Fruit fly (Drosophila melanogaster): Measurements from ENCODE around the gene tna.
A peak's percentile ranks its signal among the peaks of the same experiment; 100 is the strongest.

tna gene

dm6 chr3L:10843273-10843672, 7.9 kb downstream of the tna start (continued):
- TF ChIP-seq CG9727 (GFP tag; optimal IDR thresholded peaks at IDR 0.05) (peak; percentile 87), ATbp (GFP tag; optimal IDR thresholded peaks at IDR 0.05) (peak; percentile 49), Blimp-1 (GFP tag; optimal IDR thresholded peaks at IDR 0.05) (peak; percentile 69), CG8388 (GFP tag; optimal IDR thresholded peaks at IDR 0.05) (peak; percentile 57), aop (GFP tag; IDR thresholded peaks at IDR 0.05) (no peak), CG13424 (tag; optimal IDR thresholded peaks at IDR 0.05) (peak; percentile 72), wek (GFP tag; optimal IDR thresholded peaks at IDR 0.05) (no peak), Ptx1 (GFP tag; IDR thresholded peaks at IDR 0.05) (peak; percentile 47; the same call in 1 of the 2 replicates), CG8281 (tag; optimal IDR thresholded peaks at IDR 0.05) (no peak), kah (GFP tag; optimal IDR thresholded peaks at IDR 0.05) (peak; percentile 39), Rx (GFP tag; IDR thresholded peaks at IDR 0.05) (0 out of 2 replicates have a peak, but pooled peaks have one; percentile 6), CG11504 (tag; optimal IDR thresholded peaks at IDR 0.05) (peak; percentile 81), CG6254 (GFP tag; optimal IDR thresholded peaks at IDR 0.05) (peak; percentile 76), luna (GFP tag; optimal IDR thresholded peaks at IDR 0.05) (no peak), twi (tag; optimal IDR thresholded peaks at IDR 0.05) (peak; percentile 56), CG8944 (GFP tag; optimal IDR thresholded peaks at IDR 0.05) (no peak), Bdp1 (GFP tag; optimal IDR thresholded peaks at IDR 0.05) (no peak), CG34422 (GFP tag; IDR thresholded peaks at IDR 0.05) (no peak), usp (GFP tag; optimal IDR thresholded peaks at IDR 0.05) (no peak), C15 (GFP tag; IDR thresholded peaks at IDR 0.05) (no peak), CG12236 (GFP tag; optimal IDR thresholded peaks at IDR 0.05) (no peak), CG17385 (GFP tag; optimal IDR thresholded peaks at IDR 0.05) (peak; percentile 49), Hr51 (GFP tag; optimal IDR thresholded peaks at IDR 0.05) (peak in 1 of 2 experiments; percentile 55), D (optimal IDR thresholded peaks at IDR 0.05) (no peak), D (GFP tag; optimal IDR thresholded peaks at IDR 0.05) (peak; percentile 74), CG16813 (GFP tag; IDR thresholded peaks at IDR 0.05; ENCODE audit: partially characterized antibody) (no peak), CG11398 (GFP tag; optimal IDR thresholded peaks at IDR 0.05) (no peak), pfk (GFP tag; optimal IDR thresholded peaks at IDR 0.05) (no peak), rib (GFP tag; IDR thresholded peaks at IDR 0.05) (no peak), CG10147 (GFP tag; optimal IDR thresholded peaks at IDR 0.05) (peak; percentile 9), sc (optimal IDR thresholded peaks at IDR 0.05) (no peak), sc (GFP tag; optimal IDR thresholded peaks at IDR 0.05) (peak; percentile 71), CG12391 (tag; optimal IDR thresholded peaks at IDR 0.05) (peak; percentile 76), NFAT (GFP tag; IDR thresholded peaks at IDR 0.05) (no peak), CG43689 (GFP tag; IDR thresholded peaks at IDR 0.05) (no peak), CG4854 (GFP tag; optimal IDR thresholded peaks at IDR 0.05) (no peak), Xrp1 (GFP tag; IDR thresholded peaks at IDR 0.05) (peak; percentile 63; the same call in 1 of the 2 replicates), CG10267 (tag; optimal IDR thresholded peaks at IDR 0.05) (peak; percentile 81), BEAF-32 (GFP tag; optimal IDR thresholded peaks at IDR 0.05) (no peak), bsh (GFP tag; optimal IDR thresholded peaks at IDR 0.05) (peak in 1 of 2 experiments; percentile 77), CG17612 (GFP tag; IDR thresholded peaks at IDR 0.05) (no peak), CG16815 (GFP tag; optimal IDR thresholded peaks at IDR 0.05) (peak; percentile 59), danr (GFP tag; IDR thresholded peaks at IDR 0.05) (no peak), CG1792 (GFP tag; optimal IDR thresholded peaks at IDR 0.05) (no peak), CG31224 (GFP tag; IDR thresholded peaks at IDR 0.05) (no peak), CG12942 (GFP tag; optimal IDR thresholded peaks at IDR 0.05) (peak; percentile 17), CG12744 (GFP tag; optimal IDR thresholded peaks at IDR 0.05) (no peak), amos (GFP tag; IDR thresholded peaks at IDR 0.05; ENCODE audit: partially characterized antibody) (no peak), mirr (GFP tag; optimal IDR thresholded peaks at IDR 0.05) (no peak), mam (GFP tag; optimal IDR thresholded peaks at IDR 0.05) (no peak), CG3407 (GFP tag; optimal IDR thresholded peaks at IDR 0.05) (peak; percentile 11)

All from whole organism, embryonic.